Worm (Caenorhabditis elegans): Measurements from ENCODE around the gene M153.3.

ce11 chrX:12179817-12180384 lies 37.2 kb downstream of the M153.3 start:
- no peak for TF ChIP-seq sea-1 (GFP tag; conservative IDR thresholded peaks at IDR 0.05)
- no peak for TF ChIP-seq flt-1 (GFP tag; IDR thresholded peaks at IDR 0.05)
- no peak for TF ChIP-seq ama-1 (optimal IDR thresholded peaks at IDR 0.05)
- TF ChIP-seq hnd-1 (tag; optimal IDR thresholded peaks at IDR 0.05), result no peak
- TF ChIP-seq tbx-11 (GFP tag; IDR thresholded peaks at IDR 0.05), result no peak
- peak; percentile 35 for TF ChIP-seq hmg-4 (GFP tag; optimal IDR thresholded peaks at IDR 0.05)
- TF ChIP-seq ceh-36 (tag; optimal IDR thresholded peaks at IDR 0.05), result no peak
- TF ChIP-seq ets-7 (tag; optimal IDR thresholded peaks at IDR 0.05), result no peak
- no peak for TF ChIP-seq ceh-13 (GFP tag; optimal IDR thresholded peaks at IDR 0.05)
- no peak for TF ChIP-seq tbx-37 (GFP tag; conservative IDR thresholded peaks at IDR 0.05)
- no peak for TF ChIP-seq B0310.2 (tag; optimal IDR thresholded peaks at IDR 0.05)
- TF ChIP-seq tra-4 (tag; optimal IDR thresholded peaks at IDR 0.05), result no peak
- no peak for TF ChIP-seq hmbx-1 (tag; optimal IDR thresholded peaks at IDR 0.05)

Measured in whole organism, early embryonic.